Fruit fly (Drosophila melanogaster): ENCODE data around the gene CG33796.

Gene CG33796

dm6 chr3L:16150850-16151515 lies 18.9 kb downstream of the CG33796 start:
- TF ChIP-seq tj (GFP tag; optimal IDR thresholded peaks at IDR 0.05) (peak; percentile 73), kay (GFP tag; ENCODE audit: borderline replicate concordance) (peak; percentile 98), CG5204 (GFP tag; optimal IDR thresholded peaks at IDR 0.05) (peak; percentile 16), toe (GFP tag; optimal IDR thresholded peaks at IDR 0.05) (peak; percentile 35), cnc (optimal IDR thresholded peaks at IDR 0.05) (no peak), Clk (GFP tag; optimal IDR thresholded peaks at IDR 0.05) (no peak), CG12768 (GFP tag; optimal IDR thresholded peaks at IDR 0.05) (peak; percentile 16), Hr96 (GFP tag; optimal IDR thresholded peaks at IDR 0.05) (peak; percentile 0)

dm6 chr3L:16150161-16150538 lies 19.8 kb downstream of the CG33796 start:
- no peak for TF ChIP-seq Hr96 (GFP tag; optimal IDR thresholded peaks at IDR 0.05)
- peak; percentile 85 for TF ChIP-seq kay (GFP tag; ENCODE audit: borderline replicate concordance)
- no peak for TF ChIP-seq CG7045 (GFP tag; optimal IDR thresholded peaks at IDR 0.05)
- TF ChIP-seq cic (GFP tag; optimal IDR thresholded peaks at IDR 0.05): peak; percentile 42
- no peak for TF ChIP-seq CG12768 (GFP tag; optimal IDR thresholded peaks at IDR 0.05)
- TF ChIP-seq Clk (GFP tag; optimal IDR thresholded peaks at IDR 0.05): no peak
- no peak for TF ChIP-seq pad (GFP tag; optimal IDR thresholded peaks at IDR 0.05)
- TF ChIP-seq cnc (optimal IDR thresholded peaks at IDR 0.05): peak in 1 of 2 experiments; percentile 6
- no peak for TF ChIP-seq Mnt (GFP tag; optimal IDR thresholded peaks at IDR 0.05)
- no peak for TF ChIP-seq bab1 (GFP tag; optimal IDR thresholded peaks at IDR 0.05)
- TF ChIP-seq toe (GFP tag; optimal IDR thresholded peaks at IDR 0.05): peak; percentile 21

dm6 chr3L:16149418-16150160 lies 20.3 kb downstream of the CG33796 start:
- TF ChIP-seq CG7045 (GFP tag; optimal IDR thresholded peaks at IDR 0.05) (peak; percentile 25), ovo (GFP tag; optimal IDR thresholded peaks at IDR 0.05) (peak; percentile 11), Crg-1 (GFP tag; optimal IDR thresholded peaks at IDR 0.05) (no peak), CG14711 (tag; optimal IDR thresholded peaks at IDR 0.05) (no peak), cic (GFP tag; optimal IDR thresholded peaks at IDR 0.05) (peak; percentile 83), tj (GFP tag; optimal IDR thresholded peaks at IDR 0.05) (peak; percentile 13), Clk (GFP tag; optimal IDR thresholded peaks at IDR 0.05) (no peak), bab1 (GFP tag; optimal IDR thresholded peaks at IDR 0.05) (no peak), CG33017 (tag; optimal IDR thresholded peaks at IDR 0.05) (peak; percentile 59), kay (GFP tag; ENCODE audit: borderline replicate concordance) (peak; percentile 9), Hr96 (GFP tag; optimal IDR thresholded peaks at IDR 0.05) (peak; percentile 45), CG12768 (GFP tag; optimal IDR thresholded peaks at IDR 0.05) (peak; percentile 88), Mnt (GFP tag; optimal IDR thresholded peaks at IDR 0.05) (peak; percentile 85), CG5204 (GFP tag; optimal IDR thresholded peaks at IDR 0.05) (peak; percentile 50), pad (GFP tag; optimal IDR thresholded peaks at IDR 0.05) (peak; percentile 6), cnc (optimal IDR thresholded peaks at IDR 0.05) (no peak), CG7101 (tag; optimal IDR thresholded peaks at IDR 0.05) (peak; percentile 46), CG1620 (GFP tag; optimal IDR thresholded peaks at IDR 0.05) (no peak), CG11617 (GFP tag; optimal IDR thresholded peaks at IDR 0.05) (peak; percentile 51), toe (GFP tag; optimal IDR thresholded peaks at IDR 0.05) (no peak)

dm6 chr3L:16147819-16148236 lies 22.1 kb downstream of the CG33796 start:
- TF ChIP-seq cnc (optimal IDR thresholded peaks at IDR 0.05): no peak
- no peak for TF ChIP-seq ovo (GFP tag; optimal IDR thresholded peaks at IDR 0.05)
- peak; percentile 37 for TF ChIP-seq CG7045 (GFP tag; optimal IDR thresholded peaks at IDR 0.05)
- TF ChIP-seq CG12768 (GFP tag; optimal IDR thresholded peaks at IDR 0.05): no peak
- peak; percentile 43 for TF ChIP-seq tj (GFP tag; optimal IDR thresholded peaks at IDR 0.05)
- no peak for TF ChIP-seq Hr96 (GFP tag; optimal IDR thresholded peaks at IDR 0.05)
- TF ChIP-seq CG11617 (GFP tag; optimal IDR thresholded peaks at IDR 0.05): peak; percentile 26
- peak; percentile 7 for TF ChIP-seq pad (GFP tag; optimal IDR thresholded peaks at IDR 0.05)
- no peak for TF ChIP-seq cic (GFP tag; optimal IDR thresholded peaks at IDR 0.05)
- peak; percentile 37 for TF ChIP-seq Clk (GFP tag; optimal IDR thresholded peaks at IDR 0.05)
- TF ChIP-seq CG14711 (tag; optimal IDR thresholded peaks at IDR 0.05): no peak
- no peak for TF ChIP-seq CG1620 (GFP tag; optimal IDR thresholded peaks at IDR 0.05)
- TF ChIP-seq CG33017 (tag; optimal IDR thresholded peaks at IDR 0.05): no peak

dm6 chr3L:16147325-16147724 lies 22.6 kb downstream of the CG33796 start:
- TF ChIP-seq CG12768 (GFP tag; optimal IDR thresholded peaks at IDR 0.05): no peak

- TF ChIP-seq cnc (optimal IDR thresholded peaks at IDR 0.05): no peak
- peak; percentile 66 for TF ChIP-seq kay (GFP tag; ENCODE audit: borderline replicate concordance)
Measured at dm6 chr3L:16146539-16146934, 23.4 kb downstream of the CG33796 start.
